Worm (Caenorhabditis elegans) whole organism, young adult: ENCODE data around the gene F56D6.14.

Experiments used
- lin-35 ChIP-seq, 3 experiments: fragments of 150-350 bp in 2 of 3; sonication (generic microtip) in 1 of 3; optimal IDR thresholded peaks; 2 replicates each; lab custom pipeline; 2014 to 2018; ENCODE audit warnings: missing biosample characterization in 3 of 3, missing genetic modification characterization in 3 of 3, missing genetic modification reagents in 3 of 3
- unc-62 ChIP-seq: fragments of 150-350 bp; optimal IDR thresholded peaks from 2 replicates; lab custom pipeline; 2014; ENCODE audit warnings: missing biosample characterization, missing genetic modification reagents, missing genetic modification characterization

- TF ChIP-seq lin-35 (GFP tag; optimal IDR thresholded peaks at IDR 0.05; lab: Kevin White, UChicago) (no peak), unc-62 (no peak)
Observed at ce11 chrIV:3926117-3926516, 8.6 kb downstream of the F56D6.14 start, which contains the start of gene clec-68.
